Fruit fly (Drosophila melanogaster): ENCODE data around the gene CG32259.

DNA sequence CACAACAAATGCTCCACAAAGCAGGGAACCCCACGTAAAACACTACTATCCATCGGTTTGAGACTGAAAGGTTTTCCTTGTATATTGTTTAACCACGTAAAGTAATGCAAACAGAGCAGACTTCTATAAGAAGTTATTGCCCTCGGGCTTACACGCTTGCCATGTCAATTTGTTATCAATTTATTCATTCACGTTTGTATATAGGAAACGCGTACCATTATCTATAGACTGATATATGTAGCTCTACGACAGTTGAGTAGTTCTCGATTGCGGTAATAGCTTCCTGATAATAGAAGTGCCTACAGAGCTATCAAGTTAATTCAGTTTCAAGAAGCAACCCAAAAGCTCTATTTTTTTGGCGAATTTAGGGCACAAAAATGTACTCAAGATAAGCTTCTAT lies 30.0 kb downstream of the CG32259 start:
- no peak for TF ChIP-seq Dll (optimal IDR thresholded peaks at IDR 0.05)
- no peak for TF ChIP-seq usp (GFP tag; optimal IDR thresholded peaks at IDR 0.05)
